Worm (Caenorhabditis elegans) whole organism, L2 larva: ENCODE data around the gene nex-4.

Source experiments
- fos-1 ChIP-seq: fragments of 150-350 bp; optimal IDR thresholded peaks from 2 replicates; lab custom pipeline; 2014; ENCODE audit warnings: missing biosample characterization, missing genetic modification characterization
- mdl-1 ChIP-seq, 2 experiments: fragments of 150-350 bp in 1 of 2; sonication (generic microtip) in 1 of 2; optimal IDR thresholded peaks; 2 replicates each; lab custom pipeline; 2017; ENCODE audit warnings: missing biosample characterization in 2 of 2, missing genetic modification characterization in 2 of 2
- nhr-10 ChIP-seq: sonication (generic microtip); optimal IDR thresholded peaks from 2 replicates; lab custom pipeline; 2017; ENCODE audit warnings: missing biosample characterization, missing genetic modification characterization
- nhr-23 ChIP-seq: fragments of 150-350 bp; optimal IDR thresholded peaks from 2 replicates; lab custom pipeline; 2014; ENCODE audit warnings: missing biosample characterization, missing genetic modification reagents, missing genetic modification characterization
- nhr-237 ChIP-seq: fragments of 150-350 bp; optimal IDR thresholded peaks from 2 replicates; lab custom pipeline; 2014; ENCODE audit warnings: missing biosample characterization, missing genetic modification characterization
- nhr-25 ChIP-seq: fragments of 150-350 bp; sonication (generic microtip); optimal IDR thresholded peaks from 3 replicates; lab custom pipeline; 2014; ENCODE audit warnings: missing biosample characterization, missing genetic modification characterization
- skn-1 ChIP-seq: sonication (generic microtip); optimal IDR thresholded peaks from 2 replicates; lab custom pipeline; 2017; ENCODE audit warnings: missing biosample characterization, missing genetic modification characterization

ce11 chrV:4823323-4823682 is 27.9 kb upstream of the nex-4 start, which contains the start of gene adss-1:
- no peak for TF ChIP-seq mdl-1 (tag; optimal IDR thresholded peaks at IDR 0.05; lab: Kevin White, UChicago)
- TF ChIP-seq nhr-10 = no peak
- no peak for TF ChIP-seq nhr-25 (tag; lab: Kevin White, UChicago)
- TF ChIP-seq fos-1 = no peak
- TF ChIP-seq skn-1 = no peak
- no peak for TF ChIP-seq nhr-23 (tag; lab: Kevin White, UChicago)
- no peak for TF ChIP-seq nhr-237 (tag; lab: Kevin White, UChicago)
